Fruit fly (Drosophila melanogaster): ENCODE data around the gene Herp.

The Herp gene

DNA sequence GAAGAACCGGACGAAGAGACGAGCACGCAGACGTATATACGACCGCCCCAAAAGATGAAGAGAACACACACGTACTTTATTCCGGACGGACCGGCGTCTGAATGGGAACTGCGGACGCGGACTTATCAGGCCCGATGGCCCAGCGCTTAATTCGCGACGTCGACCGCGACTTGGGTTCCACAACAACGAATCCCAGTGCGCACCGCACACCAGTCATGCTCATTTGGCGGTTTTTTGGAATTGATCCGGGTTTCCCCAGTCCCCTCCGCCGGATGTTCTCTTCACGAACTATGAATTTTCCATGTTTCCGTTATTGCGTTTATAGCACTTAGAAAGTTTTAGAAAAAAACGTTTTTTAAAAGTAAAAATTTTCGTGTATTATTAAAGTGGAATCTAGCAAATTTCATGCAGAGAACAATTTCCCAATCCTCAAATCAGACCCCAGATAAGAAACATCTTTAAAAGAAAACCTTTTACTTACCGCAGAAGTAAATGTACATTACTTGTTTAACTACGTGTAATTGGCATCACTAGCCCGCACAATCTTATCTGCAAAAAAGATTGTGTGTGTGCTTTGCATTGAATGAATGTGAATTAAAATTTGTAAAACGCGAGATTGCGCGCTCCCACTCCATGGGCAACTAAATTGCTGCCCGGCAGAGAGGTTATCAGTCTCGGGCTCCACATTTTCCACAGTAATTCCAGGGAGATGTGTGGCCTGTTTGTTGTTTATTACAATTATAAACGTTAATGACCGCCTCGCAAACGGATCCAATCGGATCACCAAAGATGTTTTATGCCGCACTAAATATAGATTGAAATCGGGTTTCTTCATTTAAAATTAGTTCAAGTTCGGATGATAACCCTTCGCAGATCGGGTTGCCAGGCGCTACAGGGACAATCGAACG, 9.2 kb downstream of the Herp start, which contains the start of gene CG7149 (continued):
- TF ChIP-seq pan (optimal IDR thresholded peaks at IDR 0.05) (no peak), pan (GFP tag; optimal IDR thresholded peaks at IDR 0.05 in 1 of 2, IDR thresholded peaks at IDR 0.05 in 1 of 2) (no peak), CG30020 (tag; optimal IDR thresholded peaks at IDR 0.05) (no peak), CG7271 (tag; optimal IDR thresholded peaks at IDR 0.05) (no peak), Bdp1 (GFP tag; optimal IDR thresholded peaks at IDR 0.05) (no peak), Myb (GFP tag; optimal IDR thresholded peaks at IDR 0.05) (no peak), tna (GFP tag; IDR thresholded peaks at IDR 0.05; ENCODE audit: partially characterized antibody) (no peak), CG10274 (GFP tag; optimal IDR thresholded peaks at IDR 0.05) (no peak), CG8281 (tag; optimal IDR thresholded peaks at IDR 0.05) (peak; percentile 16), wor (GFP tag; IDR thresholded peaks at IDR 0.05) (no peak), ro (GFP tag; IDR thresholded peaks at IDR 0.05) (no peak), CG10267 (tag; optimal IDR thresholded peaks at IDR 0.05) (no peak), CG12769 (tag; optimal IDR thresholded peaks at IDR 0.05) (peak; percentile 62), CG7556 (GFP tag; optimal IDR thresholded peaks at IDR 0.05) (peak; percentile 33), Atf-2 (GFP tag; optimal IDR thresholded peaks at IDR 0.05) (peak; percentile 16), tap (tag; optimal IDR thresholded peaks at IDR 0.05) (no peak), amos (GFP tag; IDR thresholded peaks at IDR 0.05; ENCODE audit: partially characterized antibody) (peak; percentile 45; the same call in 1 of the 2 replicates), Tbp (GFP tag; optimal IDR thresholded peaks at IDR 0.05) (no peak), sd (tag; optimal IDR thresholded peaks at IDR 0.05) (peak; percentile 25), sob (GFP tag; IDR thresholded peaks at IDR 0.05) (peak; percentile 23; the same call in 1 of the 2 replicates), CG3163 (GFP tag; optimal IDR thresholded peaks at IDR 0.05) (peak; percentile 10), CG16779 (GFP tag; IDR thresholded peaks at IDR 0.05) (0 out of 2 replicates have a peak, but pooled peaks have one; percentile 27), HLH54F (GFP tag; optimal IDR thresholded peaks at IDR 0.05) (peak; percentile 5), CG3847 (GFP tag; IDR thresholded peaks at IDR 0.05) (no peak), Eip74EF (GFP tag; optimal IDR thresholded peaks at IDR 0.05) (no peak), Kr (GFP tag; optimal IDR thresholded peaks at IDR 0.05) (no peak), exex (tag; optimal IDR thresholded peaks at IDR 0.05) (peak; percentile 91), Spps (tag; optimal IDR thresholded peaks at IDR 0.05) (no peak), MBD-R2 (GFP tag; IDR thresholded peaks at IDR 0.05) (0 out of 2 replicates have a peak, but pooled peaks have one; percentile 8), CG18262 (tag; optimal IDR thresholded peaks at IDR 0.05) (no peak), CG3838 (GFP tag; optimal IDR thresholded peaks at IDR 0.05) (no peak), D19A (tag; optimal IDR thresholded peaks at IDR 0.05) (peak; percentile 9), CG7372 (GFP tag; IDR thresholded peaks at IDR 0.05) (no peak), Fer2 (tag; optimal IDR thresholded peaks at IDR 0.05) (no peak), CG34376 (GFP tag; optimal IDR thresholded peaks at IDR 0.05) (peak; percentile 95), h (optimal IDR thresholded peaks at IDR 0.05) (no peak), CG12104 (GFP tag; optimal IDR thresholded peaks at IDR 0.05) (no peak), CG17186 (GFP tag; optimal IDR thresholded peaks at IDR 0.05) (no peak), jing (GFP tag; optimal IDR thresholded peaks at IDR 0.05) (no peak), BtbVII (GFP tag; optimal IDR thresholded peaks at IDR 0.05) (peak; percentile 35), pzg (GFP tag; optimal IDR thresholded peaks at IDR 0.05) (no peak), CG13123 (GFP tag; optimal IDR thresholded peaks at IDR 0.05) (no peak), CG15073 (GFP tag; optimal IDR thresholded peaks at IDR 0.05) (no peak), PHDP (tag; optimal IDR thresholded peaks at IDR 0.05) (no peak), phol (tag; optimal IDR thresholded peaks at IDR 0.05) (no peak), jumu (GFP tag; optimal IDR thresholded peaks at IDR 0.05) (no peak), CG6791 (GFP tag; IDR thresholded peaks at IDR 0.05; ENCODE audit: partially characterized antibody) (no peak), Stat92E (GFP tag; optimal IDR thresholded peaks at IDR 0.05) (no peak), z (GFP tag; IDR thresholded peaks at IDR 0.05) (no peak)
